Worm (Caenorhabditis elegans): ENCODE data around the gene anmt-3.
A peak's percentile ranks its signal among the peaks of the same experiment; 100 is the strongest.

Gene anmt-3

ce11 chrV:9964152-9964785 lies 6.1 kb upstream of the anmt-3 start:
- TF ChIP-seq lin-13 (tag; optimal IDR thresholded peaks at IDR 0.05) (no peak), nhr-12 (tag; optimal IDR thresholded peaks at IDR 0.05) (no peak), sptf-1 (tag; optimal IDR thresholded peaks at IDR 0.05) (peak; percentile 0), unc-62 (GFP tag; optimal IDR thresholded peaks at IDR 0.05) (no peak)

ce11 chrV:9962916-9963315 lies 4.8 kb upstream of the anmt-3 start:
- no peak for TF ChIP-seq ceh-43 (GFP tag; optimal IDR thresholded peaks at IDR 0.05)
- no peak for TF ChIP-seq elt-1 (tag; optimal IDR thresholded peaks at IDR 0.05; ENCODE audit: borderline replicate concordance, insufficient read depth)
- TF ChIP-seq zip-8 (tag; optimal IDR thresholded peaks at IDR 0.05) = no peak
- no peak for TF ChIP-seq snpc-4 (tag; optimal IDR thresholded peaks at IDR 0.05)
- TF ChIP-seq nhr-28 (tag; optimal IDR thresholded peaks at IDR 0.05) = no peak
- TF ChIP-seq ham-2 (GFP tag; optimal IDR thresholded peaks at IDR 0.05) = no peak
- TF ChIP-seq nhr-76 (tag; optimal IDR thresholded peaks at IDR 0.05) = no peak
- TF ChIP-seq mab-5 (tag; optimal IDR thresholded peaks at IDR 0.05) = no peak
- no peak for TF ChIP-seq ces-1 (GFP tag; optimal IDR thresholded peaks at IDR 0.05)
- no peak for TF ChIP-seq flh-1 (GFP tag; optimal IDR thresholded peaks at IDR 0.05)
- TF ChIP-seq mls-2 (tag; optimal IDR thresholded peaks at IDR 0.05) = no peak
- TF ChIP-seq lsy-2 (tag; optimal IDR thresholded peaks at IDR 0.05) = no peak
- TF ChIP-seq sem-2 (GFP tag; optimal IDR thresholded peaks at IDR 0.05) = no peak
- no peak for TF ChIP-seq elt-3 (tag; optimal IDR thresholded peaks at IDR 0.05)
- TF ChIP-seq M03D4.4 (tag; optimal IDR thresholded peaks at IDR 0.05) = no peak
- TF ChIP-seq nhr-2 (tag; optimal IDR thresholded peaks at IDR 0.05) = no peak
- no peak for TF ChIP-seq ceh-39 (tag; optimal IDR thresholded peaks at IDR 0.05)

ce11 chrV:9962394-9962793 lies 4.3 kb upstream of the anmt-3 start, which contains the start of gene madf-4:
Gene madf-4, minus strand, starts transcription at chrV:9962494.
- no peak for TF ChIP-seq ceh-43 (GFP tag; optimal IDR thresholded peaks at IDR 0.05)
- no peak for TF ChIP-seq sem-2 (GFP tag; optimal IDR thresholded peaks at IDR 0.05)
- no peak for TF ChIP-seq cnd-1 (tag; optimal IDR thresholded peaks at IDR 0.05)
- TF ChIP-seq unc-120 (tag; optimal IDR thresholded peaks at IDR 0.05; ENCODE audit: poor library complexity, severe bottlenecking) = no peak
- no peak for TF ChIP-seq ceh-83 (GFP tag; optimal IDR thresholded peaks at IDR 0.05)
- no peak for TF ChIP-seq nhr-76 (tag; optimal IDR thresholded peaks at IDR 0.05)
- TF ChIP-seq drap-1 (GFP tag; optimal IDR thresholded peaks at IDR 0.05) = no peak
- TF ChIP-seq mep-1 (tag; optimal IDR thresholded peaks at IDR 0.05) = no peak
- no peak for TF ChIP-seq nhr-2 (tag; optimal IDR thresholded peaks at IDR 0.05)
- no peak for TF ChIP-seq blmp-1 (tag; optimal IDR thresholded peaks at IDR 0.05)
- TF ChIP-seq nhr-237 (tag; optimal IDR thresholded peaks at IDR 0.05) = no peak
- no peak for TF ChIP-seq pha-4 (tag; optimal IDR thresholded peaks at IDR 0.05)
- TF ChIP-seq lsy-2 (tag; optimal IDR thresholded peaks at IDR 0.05) = no peak
- TF ChIP-seq elt-3 (tag; optimal IDR thresholded peaks at IDR 0.05) = no peak
- no peak for TF ChIP-seq zip-8 (tag; optimal IDR thresholded peaks at IDR 0.05)
- no peak for TF ChIP-seq lin-32 (GFP tag; optimal IDR thresholded peaks at IDR 0.05)
- TF ChIP-seq ceh-39 (tag; optimal IDR thresholded peaks at IDR 0.05) = no peak

ce11 chrV:9960376-9960775 lies 2.2 kb upstream of the anmt-3 start, which contains the start of gene T07C12.10:
Gene T07C12.10, minus strand, starts transcription at chrV:9960476.
- TF ChIP-seq hlh-1 (tag; optimal IDR thresholded peaks at IDR 0.05) = no peak
- no peak for TF ChIP-seq nhr-237 (tag; optimal IDR thresholded peaks at IDR 0.05)
- TF ChIP-seq nhr-28 (tag; optimal IDR thresholded peaks at IDR 0.05) = no peak
- TF ChIP-seq bed-3 (GFP tag; optimal IDR thresholded peaks at IDR 0.05) = no peak
- no peak for TF ChIP-seq blmp-1 (tag; optimal IDR thresholded peaks at IDR 0.05)
- TF ChIP-seq cnd-1 (tag; optimal IDR thresholded peaks at IDR 0.05) = no peak
- TF ChIP-seq lin-13 (tag; optimal IDR thresholded peaks at IDR 0.05) = no peak
- no peak for TF ChIP-seq snpc-4 (tag; optimal IDR thresholded peaks at IDR 0.05)
- TF ChIP-seq drap-1 (GFP tag; optimal IDR thresholded peaks at IDR 0.05) = no peak
- TF ChIP-seq sem-2 (GFP tag; optimal IDR thresholded peaks at IDR 0.05) = no peak
- no peak for TF ChIP-seq pha-4 (tag; optimal IDR thresholded peaks at IDR 0.05)

ce11 chrV:9958654-9959053 lies 523 bp upstream of the anmt-3 start:
- TF ChIP-seq ham-2 (GFP tag; optimal IDR thresholded peaks at IDR 0.05) (no peak), lin-13 (tag; optimal IDR thresholded peaks at IDR 0.05) (no peak), pha-4 (tag; optimal IDR thresholded peaks at IDR 0.05) (no peak), unc-62 (GFP tag; optimal IDR thresholded peaks at IDR 0.05) (peak; percentile 66), unc-39 (tag; optimal IDR thresholded peaks at IDR 0.05) (no peak), mls-2 (tag; optimal IDR thresholded peaks at IDR 0.05) (no peak), ceh-43 (GFP tag; optimal IDR thresholded peaks at IDR 0.05) (no peak), sptf-1 (tag; optimal IDR thresholded peaks at IDR 0.05) (no peak), snpc-4 (tag; optimal IDR thresholded peaks at IDR 0.05) (no peak), unc-120 (tag; optimal IDR thresholded peaks at IDR 0.05; ENCODE audit: poor library complexity, severe bottlenecking) (peak; percentile 66), hlh-1 (tag; optimal IDR thresholded peaks at IDR 0.05) (peak; percentile 98), bed-3 (GFP tag; optimal IDR thresholded peaks at IDR 0.05) (no peak), M03D4.4 (tag; optimal IDR thresholded peaks at IDR 0.05) (no peak), ztf-11 (tag; optimal IDR thresholded peaks at IDR 0.05) (no peak), lin-32 (GFP tag; optimal IDR thresholded peaks at IDR 0.05) (no peak), mab-5 (tag; optimal IDR thresholded peaks at IDR 0.05) (peak; percentile 35), nhr-2 (tag; optimal IDR thresholded peaks at IDR 0.05) (no peak), nhr-28 (tag; optimal IDR thresholded peaks at IDR 0.05) (no peak), blmp-1 (tag; optimal IDR thresholded peaks at IDR 0.05) (no peak)
